Worm (Caenorhabditis elegans) whole organism, late embryonic: ENCODE results near the gene ZK1248.5.

Source experiments
- C08G9.2 ChIP-seq: sonication (generic microtip); optimal IDR thresholded peaks from 2 replicates; lab custom pipeline; 2016; ENCODE audit warnings: mild to moderate bottlenecking, missing genetic modification characterization, moderate library complexity, missing compliant biosample characterization
- C38D4.7 ChIP-seq: fragments of 200-800 bp; sonication (Bioruptor generic); optimal IDR thresholded peaks from 2 replicates; lab custom pipeline; 2018; ENCODE audit warnings: mild to moderate bottlenecking, missing genetic modification characterization, moderate library complexity, missing compliant biosample characterization
- F13H6.1 ChIP-seq: sonication (generic microtip); optimal IDR thresholded peaks from 2 replicates; lab custom pipeline; 2016; ENCODE audit warnings: missing genetic modification characterization, missing compliant biosample characterization
- K02D7.2 ChIP-seq: sonication (generic microtip); optimal IDR thresholded peaks from 2 replicates; lab custom pipeline; 2017; ENCODE audit warnings: mild to moderate bottlenecking, missing genetic modification characterization, missing compliant biosample characterization
- T23F11.4 ChIP-seq: fragments of 200-800 bp; sonication (Bioruptor generic); optimal IDR thresholded peaks from 2 replicates; lab custom pipeline; 2018; ENCODE audit warnings: mild to moderate bottlenecking, missing genetic modification characterization, missing compliant biosample characterization
- Y22D7AL.16 ChIP-seq: sonication (generic microtip); optimal IDR thresholded peaks from 2 replicates; lab custom pipeline; 2016; ENCODE audit warnings: missing genetic modification characterization, missing compliant biosample characterization
- ahr-1 ChIP-seq: sonication (generic microtip); optimal IDR thresholded peaks from 2 replicates; lab custom pipeline; 2016; ENCODE audit warnings: missing genetic modification characterization, missing compliant biosample characterization
- ceh-18 ChIP-seq: sonication (generic microtip); optimal IDR thresholded peaks from 2 replicates; lab custom pipeline; 2016; ENCODE audit warnings: missing genetic modification characterization, missing compliant biosample characterization
- ceh-19 ChIP-seq: fragments of 200-800 bp; sonication (Bioruptor generic); optimal IDR thresholded peaks from 2 replicates; lab custom pipeline; 2018; ENCODE audit warnings: mild to moderate bottlenecking, missing genetic modification characterization, missing compliant biosample characterization
- ceh-2 ChIP-seq: sonication (generic microtip); optimal IDR thresholded peaks from 2 replicates; lab custom pipeline; 2016; ENCODE audit warnings: missing genotype, missing genetic modification characterization, missing compliant biosample characterization
- ceh-24 ChIP-seq: sonication (generic microtip); optimal IDR thresholded peaks from 2 replicates; lab custom pipeline; 2016; ENCODE audit warnings: mild to moderate bottlenecking, missing genetic modification characterization, missing compliant biosample characterization
- ceh-30 ChIP-seq: fragments of 150-350 bp; optimal IDR thresholded peaks from 2 replicates; lab custom pipeline; 2014; ENCODE audit warnings: missing biosample characterization, missing genetic modification characterization
- ceh-31 ChIP-seq: sonication (generic microtip); optimal IDR thresholded peaks from 2 replicates; lab custom pipeline; 2016; ENCODE audit warnings: missing genetic modification characterization, missing compliant biosample characterization
- ceh-45 ChIP-seq: fragments of 200-800 bp; sonication (Bioruptor generic); IDR thresholded peaks from 2 replicates; pipeline ENCODE4 v1.3.6; 2022; ENCODE audit warnings: missing genetic modification reagents, missing genetic modification characterization, missing compliant biosample characterization
- ceh-48 ChIP-seq: sonication (generic microtip); optimal IDR thresholded peaks from 2 replicates; lab custom pipeline; 2016; ENCODE audit warnings: missing genetic modification characterization, inconsistent platforms, missing compliant biosample characterization
- ceh-9 ChIP-seq: sonication (generic microtip); optimal IDR thresholded peaks from 2 replicates; lab custom pipeline; 2016; ENCODE audit warnings: mild to moderate bottlenecking, missing genetic modification characterization, inconsistent platforms, missing compliant biosample characterization
- che-1 ChIP-seq: sonication (generic microtip); optimal IDR thresholded peaks from 2 replicates; lab custom pipeline; 2016; ENCODE audit warnings: mild to moderate bottlenecking, missing genetic modification characterization, missing compliant biosample characterization
- dmd-4 ChIP-seq: sonication (generic microtip); optimal IDR thresholded peaks from 2 replicates; lab custom pipeline; 2016; ENCODE audit warnings: borderline replicate concordance, missing genetic modification characterization, missing compliant biosample characterization
- elt-2 ChIP-seq: sonication (generic microtip); optimal IDR thresholded peaks from 2 replicates; lab custom pipeline; 2016; ENCODE audit warnings: missing genetic modification reagents, missing genetic modification characterization, missing compliant biosample characterization
- ets-4 ChIP-seq: sonication (generic microtip); optimal IDR thresholded peaks from 2 replicates; lab custom pipeline; 2016; ENCODE audit warnings: missing genetic modification characterization, missing compliant biosample characterization
- fax-1 ChIP-seq: sonication (generic microtip); optimal IDR thresholded peaks from 2 replicates; lab custom pipeline; 2016; ENCODE audit warnings: missing genotype, missing genetic modification characterization, missing compliant biosample characterization
- fkh-10 ChIP-seq: fragments of 150-350 bp; optimal IDR thresholded peaks from 2 replicates; lab custom pipeline; 2014; ENCODE audit warnings: missing biosample characterization, missing genetic modification reagents, missing genetic modification characterization
- fkh-6 ChIP-seq: sonication (generic microtip); optimal IDR thresholded peaks from 2 replicates; lab custom pipeline; 2016; ENCODE audit warnings: missing genetic modification characterization, missing compliant biosample characterization
- gmeb-2 ChIP-seq: sonication (generic microtip); optimal IDR thresholded peaks from 2 replicates; lab custom pipeline; 2016; ENCODE audit warnings: missing genetic modification characterization, inconsistent platforms, missing compliant biosample characterization
- hlh-13 ChIP-seq: fragments of 200-800 bp; sonication (Bioruptor generic); optimal IDR thresholded peaks from 2 replicates; lab custom pipeline; 2018; ENCODE audit warnings: mild to moderate bottlenecking, missing genetic modification characterization, missing compliant biosample characterization
- hlh-15 ChIP-seq: sonication (generic microtip); optimal IDR thresholded peaks from 2 replicates; lab custom pipeline; 2016; ENCODE audit warnings: missing genetic modification characterization, missing compliant biosample characterization
- hlh-30 ChIP-seq: sonication (generic microtip); optimal IDR thresholded peaks from 2 replicates; lab custom pipeline; 2017; ENCODE audit warnings: antibody characterized with exemption, missing genetic modification characterization, missing compliant biosample characterization; ENCODE audit not compliant: insufficient read depth
- lim-6 ChIP-seq: sonication (generic microtip); optimal IDR thresholded peaks from 2 replicates; lab custom pipeline; 2016; ENCODE audit warnings: missing genetic modification characterization, missing compliant biosample characterization
- lin-11 ChIP-seq: fragments of 200-800 bp; sonication (Bioruptor generic); optimal IDR thresholded peaks from 2 replicates; lab custom pipeline; 2018; ENCODE audit warnings: mild to moderate bottlenecking, missing genetic modification characterization, missing compliant biosample characterization
- nfya-1 ChIP-seq: sonication (generic microtip); optimal IDR thresholded peaks from 2 replicates; lab custom pipeline; 2017; ENCODE audit warnings: missing genetic modification characterization, mild to moderate bottlenecking, missing compliant biosample characterization, antibody characterized with exemption, moderate library complexity
- nhr-11 ChIP-seq: fragments of 150-350 bp; optimal IDR thresholded peaks from 2 replicates; lab custom pipeline; 2014; ENCODE audit warnings: missing biosample characterization, missing genetic modification characterization
- npax-4 ChIP-seq: sonication (generic microtip); optimal IDR thresholded peaks from 2 replicates; lab custom pipeline; 2016; ENCODE audit warnings: missing genetic modification characterization, missing compliant biosample characterization
- odd-2 ChIP-seq: sonication (generic microtip); optimal IDR thresholded peaks from 2 replicates; lab custom pipeline; 2017; ENCODE audit warnings: antibody characterized with exemption, mild to moderate bottlenecking, missing genetic modification characterization, missing compliant biosample characterization
- pag-3 ChIP-seq: sonication (generic microtip); optimal IDR thresholded peaks from 2 replicates; lab custom pipeline; 2016; ENCODE audit warnings: missing compliant biosample characterization, missing genetic modification characterization, borderline replicate concordance
- pat-9 ChIP-seq: fragments of 200-800 bp; sonication (Bioruptor generic); optimal IDR thresholded peaks from 2 replicates; lab custom pipeline; 2018; ENCODE audit warnings: mild to moderate bottlenecking, missing genetic modification characterization, moderate library complexity, missing compliant biosample characterization
- pax-1 ChIP-seq: fragments of 150-350 bp; optimal IDR thresholded peaks from 2 replicates; lab custom pipeline; 2014; ENCODE audit warnings: missing biosample characterization, missing genetic modification characterization
- pha-2 ChIP-seq: sonication (generic microtip); optimal IDR thresholded peaks from 2 replicates; lab custom pipeline; 2017; ENCODE audit warnings: mild to moderate bottlenecking, missing genetic modification characterization, missing compliant biosample characterization
- pqm-1 ChIP-seq: sonication (generic microtip); optimal IDR thresholded peaks from 2 replicates; lab custom pipeline; 2016; ENCODE audit warnings: missing genetic modification characterization, missing compliant biosample characterization
- pros-1 ChIP-seq: fragments of 150-350 bp; optimal IDR thresholded peaks from 2 replicates; lab custom pipeline; 2014; ENCODE audit warnings: missing biosample characterization, missing genetic modification reagents, missing genetic modification characterization
- rnt-1 ChIP-seq: sonication (generic microtip); optimal IDR thresholded peaks from 2 replicates; lab custom pipeline; 2016; ENCODE audit warnings: missing genetic modification characterization, missing compliant biosample characterization
- sox-2 ChIP-seq: fragments of 200-800 bp; sonication (Bioruptor generic); IDR thresholded peaks from 2 replicates; pipeline ENCODE4 v1.3.6; 2022; ENCODE audit warnings: missing genetic modification reagents, missing genetic modification characterization, missing compliant biosample characterization
- sox-4 ChIP-seq: sonication (generic microtip); optimal IDR thresholded peaks from 2 replicates; lab custom pipeline; 2017; ENCODE audit warnings: mild to moderate bottlenecking, missing genetic modification characterization, inconsistent platforms, missing compliant biosample characterization
- syd-9 ChIP-seq: sonication (generic microtip); optimal IDR thresholded peaks from 2 replicates; lab custom pipeline; 2016; ENCODE audit warnings: mild to moderate bottlenecking, missing genetic modification characterization, moderate library complexity, missing compliant biosample characterization
- tbx-2 ChIP-seq: sonication (generic microtip); optimal IDR thresholded peaks from 2 replicates; lab custom pipeline; 2016; ENCODE audit warnings: missing genetic modification characterization, missing compliant biosample characterization
- tbx-7 ChIP-seq: sonication (generic microtip); optimal IDR thresholded peaks from 2 replicates; lab custom pipeline; 2016; ENCODE audit warnings: missing genotype, missing genetic modification characterization, missing compliant biosample characterization
- unc-3 ChIP-seq, 2 experiments: fragments of 200-800 bp in 1 of 2; sonication (Bioruptor generic) in 1 of 2; sonication (generic microtip) in 1 of 2; conservative IDR thresholded peaks in 1 of 2; optimal IDR thresholded peaks in 1 of 2; 2 replicates each; pipeline versions ENCODE4 v1.3.6 to Lab custom; 2016 to 2022; ENCODE audit warnings: missing compliant biosample characterization in 2 of 2, missing genetic modification characterization in 2 of 2, missing genetic modification reagents in 1 of 2
- unc-55 ChIP-seq: sonication (generic microtip); optimal IDR thresholded peaks from 2 replicates; lab custom pipeline; 2017; ENCODE audit warnings: missing biosample characterization, missing genetic modification reagents, missing genetic modification characterization
- zip-5 ChIP-seq: sonication (generic microtip); optimal IDR thresholded peaks from 2 replicates; lab custom pipeline; 2016; ENCODE audit warnings: missing genetic modification characterization, missing compliant biosample characterization
- ztf-16 ChIP-seq: sonication (generic microtip); optimal IDR thresholded peaks from 2 replicates; lab custom pipeline; 2017; ENCODE audit warnings: missing genetic modification characterization, missing compliant biosample characterization

Gene ZK1248.5

ce11 chrII:5841866-5842265 is 31.6 kb downstream of the ZK1248.5 start, which contains the start of gene nep-25:
Gene nep-25 (plus strand): TSS chrII:5842240.
- no peak for TF ChIP-seq ceh-18 (tag; lab: Kevin White, UChicago)
- TF ChIP-seq ceh-19 (GFP tag; lab: Kevin White, UChicago) = no peak
- TF ChIP-seq tbx-2 (tag; lab: Kevin White, UChicago) = no peak
- no peak for TF ChIP-seq syd-9 (tag; lab: Kevin White, UChicago)
- no peak for TF ChIP-seq unc-55 (GFP tag; lab: Kevin White, UChicago)
- no peak for TF ChIP-seq lim-6 (tag; lab: Kevin White, UChicago)
- TF ChIP-seq npax-4 = no peak
- no peak for TF ChIP-seq nhr-11 (tag; lab: Kevin White, UChicago)
- no peak for TF ChIP-seq ztf-16 (tag; lab: Kevin White, UChicago)
- TF ChIP-seq ceh-48 = no peak
- no peak for TF ChIP-seq fax-1 (tag; lab: Kevin White, UChicago)
- no peak for TF ChIP-seq rnt-1 (tag; lab: Kevin White, UChicago)
- no peak for TF ChIP-seq ets-4 (tag; lab: Kevin White, UChicago)
- TF ChIP-seq ceh-24 (tag; lab: Kevin White, UChicago) = no peak
- TF ChIP-seq pag-3 (tag; lab: Kevin White, UChicago) = no peak
- no peak for TF ChIP-seq K02D7.2 (tag; lab: Kevin White, UChicago)
- no peak for TF ChIP-seq elt-2 (tag; lab: Kevin White, UChicago)
- TF ChIP-seq, all 69 proteins: peak for 0

ce11 chrII:5844694-5845129 is 34.4 kb downstream of the ZK1248.5 start:
- peak; percentile 65 for TF ChIP-seq hlh-15 (tag; lab: Kevin White, UChicago)
- TF ChIP-seq lin-11 (tag; lab: Kevin White, UChicago) = peak; percentile 63
- TF ChIP-seq ceh-30 (tag; lab: Kevin White, UChicago) = peak; percentile 79
- peak; percentile 82 for TF ChIP-seq pha-2 (tag; lab: Kevin White, UChicago)
- peak; percentile 68 for TF ChIP-seq ceh-24 (tag; lab: Kevin White, UChicago)
- peak; percentile 32 for TF ChIP-seq zip-5
- peak; percentile 57 for TF ChIP-seq Y22D7AL.16 (tag; lab: Kevin White, UChicago)
- peak; percentile 85 for TF ChIP-seq syd-9 (tag; lab: Kevin White, UChicago)
- no peak for TF ChIP-seq odd-2
- TF ChIP-seq ceh-31 = peak; percentile 95
- no peak for TF ChIP-seq ceh-9 (tag; lab: Kevin White, UChicago)
- TF ChIP-seq pqm-1 (tag; lab: Kevin White, UChicago) = peak; percentile 95
- peak; percentile 73 for TF ChIP-seq fkh-10 (GFP tag; lab: Kevin White, UChicago)
- TF ChIP-seq unc-55 (GFP tag; lab: Kevin White, UChicago) = peak; percentile 79
- TF ChIP-seq npax-4 = peak; percentile 54
- TF ChIP-seq ahr-1 (tag; lab: Kevin White, UChicago) = peak; percentile 46
- peak; percentile 82 for TF ChIP-seq C08G9.2
- TF ChIP-seq nfya-1 = peak; percentile 92
- TF ChIP-seq pros-1 (tag; lab: Kevin White, UChicago) = peak; percentile 87
- peak; percentile 83 for TF ChIP-seq pat-9 (tag; lab: Kevin White, UChicago)
- TF ChIP-seq C38D4.7 = peak; percentile 59
- peak; percentile 53; the same call in 1 of the 2 replicates for TF ChIP-seq unc-3 (GFP tag; conservative IDR thresholded peaks at IDR 0.05; lab: Robert Waterston, UW)
- peak; percentile 85 for TF ChIP-seq unc-3 (tag; optimal IDR thresholded peaks at IDR 0.05; lab: Kevin White, UChicago)
- peak; percentile 66 for TF ChIP-seq dmd-4 (tag; lab: Kevin White, UChicago)
- TF ChIP-seq hlh-30 (tag; lab: Kevin White, UChicago) = peak; percentile 60
- peak; percentile 83 for TF ChIP-seq ztf-16 (tag; lab: Kevin White, UChicago)
- no peak for TF ChIP-seq ceh-45 (GFP tag; lab: Robert Waterston, UW)
- peak; percentile 70 for TF ChIP-seq pag-3 (tag; lab: Kevin White, UChicago)
- peak; percentile 72 for TF ChIP-seq fkh-6 (tag; lab: Kevin White, UChicago)
- peak; percentile 87 for TF ChIP-seq F13H6.1 (tag; lab: Kevin White, UChicago)
- TF ChIP-seq T23F11.4 (GFP tag; lab: Kevin White, UChicago) = peak; percentile 87
- peak; percentile 91 for TF ChIP-seq pax-1 (tag; lab: Kevin White, UChicago)
- peak; percentile 44 for TF ChIP-seq tbx-7 (tag; lab: Kevin White, UChicago)
- TF ChIP-seq sox-4 = peak; percentile 81
- TF ChIP-seq sox-2 (GFP tag; lab: Robert Waterston, UW) = peak; percentile 32
- peak; percentile 66 for TF ChIP-seq che-1 (tag; lab: Kevin White, UChicago)
- peak; percentile 17 for TF ChIP-seq hlh-13 (GFP tag; lab: Kevin White, UChicago)
- TF ChIP-seq K02D7.2 (tag; lab: Kevin White, UChicago) = peak; percentile 69
- peak; percentile 82 for TF ChIP-seq ceh-2
- TF ChIP-seq gmeb-2 = peak; percentile 55
